Worm (Caenorhabditis elegans): ENCODE data around the gene elk-2.
A peak's percentile ranks its signal among the peaks of the same experiment; 100 is the strongest.
"Not testable (repeated sequence)": the region's sequence is repeated elsewhere in the genome, so short reads cannot be mapped to it uniquely, and the experiment has no call there.

The elk-2 gene

DNA sequence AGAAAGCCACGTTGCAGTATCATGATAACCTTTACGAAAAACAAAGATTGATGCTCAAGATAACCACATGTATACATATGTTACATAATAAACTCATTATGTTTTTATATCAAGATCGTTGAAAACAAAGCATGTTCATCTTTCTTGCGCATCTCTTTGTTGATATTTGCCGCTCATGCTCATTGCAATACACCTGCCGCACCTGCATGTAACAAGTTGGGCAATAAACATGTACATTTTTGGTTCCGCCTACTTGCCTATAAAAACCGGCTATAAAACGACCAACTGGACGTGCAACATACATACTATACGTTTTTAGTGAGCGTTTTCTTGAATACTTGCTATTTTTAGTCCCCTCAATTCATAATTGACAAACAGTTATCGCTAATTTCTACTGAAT, 10.5 kb upstream of the elk-2 start, which contains the start of gene fbxa-16:
fbxa-16 (plus strand) TSS at position 301 of the 400 bp plus-strand sequence.
- not testable (repeated sequence) for TF ChIP-seq zip-4 (GFP tag; optimal IDR thresholded peaks at IDR 0.05); ceh-82 (tag; optimal IDR thresholded peaks at IDR 0.05); sup-37 (GFP tag; optimal IDR thresholded peaks at IDR 0.05)

DNA sequence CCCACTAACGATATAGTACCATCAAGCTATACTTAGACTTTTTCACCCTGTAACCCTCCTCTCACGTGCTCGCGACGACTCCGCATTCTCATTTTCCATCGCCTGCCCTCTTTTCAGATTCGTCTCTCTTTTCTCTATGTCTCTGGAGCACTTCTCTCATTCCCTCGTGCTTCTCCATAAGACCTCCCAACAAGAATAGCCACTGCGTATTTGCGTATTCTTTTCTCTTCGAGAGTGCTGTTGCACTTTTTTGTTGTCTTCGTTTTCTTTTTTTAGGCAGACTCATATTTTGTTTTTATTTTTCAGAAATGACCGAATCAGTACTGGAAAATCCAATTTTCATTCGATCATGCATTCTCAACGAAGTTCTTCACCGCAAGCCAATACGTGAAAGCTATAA, 8.3 kb upstream of the elk-2 start, which contains the start of gene fbxa-222:
fbxa-222 (plus strand) TSS at position 301 of the 400 bp plus-strand sequence.
- TF ChIP-seq lin-14 (GFP tag; optimal IDR thresholded peaks at IDR 0.05), result peak; percentile 24
- no peak for TF ChIP-seq zip-4 (GFP tag; optimal IDR thresholded peaks at IDR 0.05)

ce11 chrX:114400-114799, 5.6 kb upstream of the elk-2 start, which contains the start of gene fbxa-221:
Gene fbxa-221, plus strand, starts transcription at chrX:114700.
- TF ChIP-seq nhr-47, egl-27, unc-130 (tag; optimal IDR thresholded peaks at IDR 0.05): not testable (repeated sequence)

DNA sequence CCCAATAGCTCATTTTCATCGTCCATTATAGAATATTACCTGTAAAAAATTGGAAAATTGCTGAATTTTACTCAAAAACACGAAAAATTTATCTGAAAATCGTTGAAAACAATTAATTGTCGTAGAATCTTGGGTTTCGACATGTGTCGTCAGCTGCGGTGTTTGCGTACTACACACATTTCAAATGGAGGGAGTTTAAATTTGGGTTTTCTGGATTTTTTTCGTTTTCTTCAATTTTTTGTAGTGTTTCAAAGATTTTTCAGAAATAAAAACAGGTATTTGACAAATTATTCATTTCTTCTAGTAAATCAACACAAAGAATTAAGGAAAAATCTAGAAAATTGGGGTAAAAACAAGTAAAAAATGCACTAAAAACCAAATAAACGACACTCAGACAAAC, 4.1 kb downstream of the elk-2 start, which contains the start of gene Y73B3A.4:
Y73B3A.4 (minus strand) TSS at position 41 of the 400 bp plus-strand sequence.
- TF ChIP-seq lin-35 (GFP tag; optimal IDR thresholded peaks at IDR 0.05) (peak; percentile 22 to 72), efl-1 (optimal IDR thresholded peaks at IDR 0.05) (peak; percentile 52 to 73), efl-1 (GFP tag; optimal IDR thresholded peaks at IDR 0.05 in 1 of 2) (peak; percentile 67 to 96), F16B12.6 (tag; optimal IDR thresholded peaks at IDR 0.05) (peak; percentile 7), dpl-1 (GFP tag; optimal IDR thresholded peaks at IDR 0.05) (peak; percentile 41 to 57 (median 55))

ce11 chrX:88905-89304, 19.9 kb downstream of the elk-2 start:
- TF ChIP-seq unc-98 (GFP tag; IDR thresholded peaks at IDR 0.05), result no peak
- no peak for TF ChIP-seq lin-14 (GFP tag; optimal IDR thresholded peaks at IDR 0.05)
- TF ChIP-seq sox-4 (tag; optimal IDR thresholded peaks at IDR 0.05), result no peak

- TF ChIP-seq zag-1 (tag; optimal IDR thresholded peaks at IDR 0.05), result no peak
- TF ChIP-seq efl-1 (optimal IDR thresholded peaks at IDR 0.05), result no peak
- no peak for TF ChIP-seq efl-1 (GFP tag; optimal IDR thresholded peaks at IDR 0.05 in 1 of 2)
- TF ChIP-seq mdl-1 (tag; optimal IDR thresholded peaks at IDR 0.05), result no peak
- TF ChIP-seq fkh-4 (tag; optimal IDR thresholded peaks at IDR 0.05; ENCODE audit: borderline replicate concordance), result no peak
- no peak for TF ChIP-seq unc-130 (tag; optimal IDR thresholded peaks at IDR 0.05)
- no peak for TF ChIP-seq swsn-7 (tag; optimal IDR thresholded peaks at IDR 0.05)
- TF ChIP-seq nhr-20 (tag; optimal IDR thresholded peaks at IDR 0.05), result no peak
- TF ChIP-seq fkh-10 (GFP tag; optimal IDR thresholded peaks at IDR 0.05), result no peak
- no peak for TF ChIP-seq mef-2 (tag; optimal IDR thresholded peaks at IDR 0.05)
- no peak for TF ChIP-seq rnt-1 (tag; optimal IDR thresholded peaks at IDR 0.05)
- TF ChIP-seq ceh-8 (GFP tag; optimal IDR thresholded peaks at IDR 0.05), result no peak
- TF ChIP-seq nhr-11 (tag; optimal IDR thresholded peaks at IDR 0.05), result no peak
These were observed 24.2 kb downstream of the elk-2 start for ce11 chrX:84602-85001.

ce11 chrX:59084-59483, 49.7 kb downstream of the elk-2 start:
- TF ChIP-seq dpl-1 (GFP tag; optimal IDR thresholded peaks at IDR 0.05), result peak in 1 of 3 experiments; percentile 2
- TF ChIP-seq efl-1 (optimal IDR thresholded peaks at IDR 0.05), result not testable (repeated sequence)
- peak in 1 of 2 experiments; percentile 88 for TF ChIP-seq efl-1 (GFP tag; optimal IDR thresholded peaks at IDR 0.05 in 1 of 2)
- peak in 1 of 2 experiments; percentile 27 for TF ChIP-seq lin-35 (GFP tag; optimal IDR thresholded peaks at IDR 0.05)
